Fruit fly (Drosophila melanogaster): ENCODE data around the gene CG10958.

- TF ChIP-seq CTCF (optimal IDR thresholded peaks at IDR 0.05) (no peak), CG8478 (optimal IDR thresholded peaks at IDR 0.05) (no peak)
These were observed 20.0 kb downstream of the CG10958 start, which contains the start of gene Gbeta5 for dm6 chrX:8152077-8152476.

Measured in S2 (cell line).